Worm (Caenorhabditis elegans) whole organism, L1 larva: ENCODE data around the gene nid-1.
A peak's percentile ranks its signal among the peaks of the same experiment; 100 is the strongest.

Experiments
- Y116A8C.19 ChIP-seq: sonication (generic microtip); optimal IDR thresholded peaks from 2 replicates; lab custom pipeline; 2016; ENCODE audit warnings: missing compliant biosample characterization, missing genetic modification characterization, borderline replicate concordance
- alr-1 ChIP-seq: fragments of 200-800 bp; sonication (Bioruptor generic); optimal IDR thresholded peaks from 2 replicates; lab custom pipeline; 2018; ENCODE audit warnings: borderline replicate concordance, mild to moderate bottlenecking, missing genetic modification characterization, missing compliant biosample characterization
- blmp-1 ChIP-seq: fragments of 150-350 bp; optimal IDR thresholded peaks from 2 replicates; lab custom pipeline; 2014; ENCODE audit warnings: missing biosample characterization, missing genetic modification characterization
- ceh-63 ChIP-seq: fragments of 200-800 bp; sonication (Bioruptor generic); optimal IDR thresholded peaks from 2 replicates; lab custom pipeline; 2018; ENCODE audit warnings: mild to moderate bottlenecking, missing genetic modification characterization, missing compliant biosample characterization
- ceh-8 ChIP-seq: fragments of 200-800 bp; sonication (Bioruptor generic); optimal IDR thresholded peaks from 2 replicates; lab custom pipeline; 2018; ENCODE audit warnings: mild to moderate bottlenecking, missing genetic modification characterization, moderate library complexity, missing compliant biosample characterization
- ceh-88 ChIP-seq: fragments of 200-800 bp; sonication (Bioruptor generic); IDR thresholded peaks from 2 replicates; pipeline ENCODE4 v1.3.6; 2022; ENCODE audit warnings: missing genetic modification characterization, missing compliant biosample characterization
- ces-1 ChIP-seq: fragments of 150-350 bp; optimal IDR thresholded peaks from 2 replicates; lab custom pipeline; 2014; ENCODE audit warnings: missing biosample characterization, missing genetic modification reagents, missing genetic modification characterization
- dsc-1 ChIP-seq: sonication (generic microtip); optimal IDR thresholded peaks from 2 replicates; lab custom pipeline; 2016; ENCODE audit warnings: mild to moderate bottlenecking, missing genetic modification characterization, missing compliant biosample characterization
- efl-1 ChIP-seq, 4 experiments: fragments of 150-350 bp; optimal IDR thresholded peaks in 3 of 4; peaks in 1 of 4; 1 replicate in 1 of 4; 2 replicates in 3 of 4; lab custom pipeline; 2014; ENCODE audit warnings: missing biosample characterization in 2 of 4, missing genetic modification characterization in 2 of 4, missing genetic modification reagents in 2 of 4
- elt-2 ChIP-seq: sonication (generic microtip); optimal IDR thresholded peaks from 2 replicates; lab custom pipeline; 2016; ENCODE audit warnings: missing genetic modification characterization, mild to moderate bottlenecking, inconsistent platforms, missing compliant biosample characterization, missing genetic modification reagents
- fkh-10 ChIP-seq: sonication (generic microtip); optimal IDR thresholded peaks from 2 replicates; lab custom pipeline; 2017; ENCODE audit warnings: missing biosample characterization, missing genetic modification reagents, missing genetic modification characterization
- hlh-17 ChIP-seq: fragments of 200-800 bp; sonication (Bioruptor generic); optimal IDR thresholded peaks from 2 replicates; lab custom pipeline; 2018; ENCODE audit warnings: missing genetic modification characterization, mild to moderate bottlenecking, missing compliant biosample characterization, moderate library complexity, borderline replicate concordance
- hlh-4 ChIP-seq: sonication (generic microtip); optimal IDR thresholded peaks from 2 replicates; lab custom pipeline; 2016; ENCODE audit warnings: mild to moderate bottlenecking, missing genetic modification characterization, missing compliant biosample characterization
- isw-1 ChIP-seq: fragments of 200-800 bp; sonication (Bioruptor generic); IDR thresholded peaks from 2 replicates; pipeline ENCODE4 v1.3.6; 2022; ENCODE audit warnings: missing genetic modification characterization, missing compliant biosample characterization
- lin-13 ChIP-seq: fragments of 150-350 bp; optimal IDR thresholded peaks from 2 replicates; lab custom pipeline; 2014; ENCODE audit warnings: missing biosample characterization, missing genetic modification reagents, missing genetic modification characterization
- lin-14 ChIP-seq: fragments of 200-800 bp; sonication (Bioruptor generic); optimal IDR thresholded peaks from 2 replicates; lab custom pipeline; 2018; ENCODE audit warnings: mild to moderate bottlenecking, missing genetic modification characterization, moderate library complexity, missing compliant biosample characterization
- lin-35 ChIP-seq, 2 experiments: fragments of 150-350 bp; optimal IDR thresholded peaks; 2 replicates each; lab custom pipeline; 2014; ENCODE audit warnings: missing biosample characterization in 2 of 2, missing genetic modification characterization in 2 of 2, missing genetic modification reagents in 2 of 2
- lin-39 ChIP-seq: fragments of 150-350 bp; optimal IDR thresholded peaks from 2 replicates; lab custom pipeline; 2014; ENCODE audit warnings: missing biosample characterization, missing genetic modification reagents, missing genetic modification characterization
- lir-3 ChIP-seq: sonication (generic microtip); optimal IDR thresholded peaks from 2 replicates; lab custom pipeline; 2016; ENCODE audit warnings: mild to moderate bottlenecking, missing genetic modification characterization, moderate library complexity, missing compliant biosample characterization; ENCODE audit not compliant: poor library complexity
- mep-1 ChIP-seq: fragments of 150-350 bp; optimal IDR thresholded peaks from 2 replicates; lab custom pipeline; 2014; ENCODE audit warnings: missing biosample characterization, missing genetic modification characterization
- nhr-12 ChIP-seq: sonication (generic microtip); optimal IDR thresholded peaks from 2 replicates; lab custom pipeline; 2017; ENCODE audit warnings: missing biosample characterization, missing genetic modification characterization
- nhr-20 ChIP-seq: sonication (generic microtip); optimal IDR thresholded peaks from 2 replicates; lab custom pipeline; 2016; ENCODE audit warnings: mild to moderate bottlenecking, missing genetic modification characterization, missing compliant biosample characterization
- nhr-84 ChIP-seq: sonication (generic microtip); optimal IDR thresholded peaks from 2 replicates; lab custom pipeline; 2017; ENCODE audit warnings: missing biosample characterization, missing genetic modification characterization
- nhr-85 ChIP-seq: sonication (generic microtip); peaks from one replicate; lab custom pipeline; 2016; ENCODE audit warnings: missing genetic modification characterization, inconsistent platforms, missing compliant biosample characterization
- pag-3 ChIP-seq: sonication (generic microtip); optimal IDR thresholded peaks from 2 replicates; lab custom pipeline; 2017; ENCODE audit warnings: missing genetic modification characterization, mild to moderate bottlenecking, missing compliant biosample characterization, antibody characterized with exemption, borderline replicate concordance; ENCODE audit not compliant: insufficient read depth
- rnt-1 ChIP-seq: sonication (generic microtip); optimal IDR thresholded peaks from 2 replicates; lab custom pipeline; 2016; ENCODE audit warnings: mild to moderate bottlenecking, missing genetic modification characterization, moderate library complexity, missing compliant biosample characterization
- sox-4 ChIP-seq: sonication (generic microtip); optimal IDR thresholded peaks from 2 replicates; lab custom pipeline; 2016; ENCODE audit warnings: missing genetic modification characterization, missing compliant biosample characterization
- swsn-7 ChIP-seq: sonication (generic microtip); optimal IDR thresholded peaks from 2 replicates; lab custom pipeline; 2016; ENCODE audit warnings: missing genetic modification characterization, missing compliant biosample characterization
- tbx-2 ChIP-seq: sonication (generic microtip); optimal IDR thresholded peaks from 2 replicates; lab custom pipeline; 2016; ENCODE audit warnings: missing genetic modification characterization, missing compliant biosample characterization
- unc-130 ChIP-seq: fragments of 150-350 bp; optimal IDR thresholded peaks from 2 replicates; lab custom pipeline; 2017; ENCODE audit warnings: missing biosample characterization, missing genetic modification characterization, inconsistent platforms
- unc-30 ChIP-seq: sonication (generic microtip); optimal IDR thresholded peaks from 2 replicates; lab custom pipeline; 2017; ENCODE audit warnings: missing biosample characterization, missing genetic modification characterization
- zag-1 ChIP-seq: fragments of 150-350 bp; optimal IDR thresholded peaks from 2 replicates; lab custom pipeline; 2014; ENCODE audit warnings: missing biosample characterization, missing genetic modification characterization
- ztf-11 ChIP-seq, 2 experiments: sonication (generic microtip); optimal IDR thresholded peaks; 2 replicates each; lab custom pipeline; 2016 to 2017; ENCODE audit warnings: missing genetic modification characterization in 2 of 2, missing biosample characterization in 1 of 2, missing compliant biosample characterization in 1 of 2

nid-1 gene

DNA sequence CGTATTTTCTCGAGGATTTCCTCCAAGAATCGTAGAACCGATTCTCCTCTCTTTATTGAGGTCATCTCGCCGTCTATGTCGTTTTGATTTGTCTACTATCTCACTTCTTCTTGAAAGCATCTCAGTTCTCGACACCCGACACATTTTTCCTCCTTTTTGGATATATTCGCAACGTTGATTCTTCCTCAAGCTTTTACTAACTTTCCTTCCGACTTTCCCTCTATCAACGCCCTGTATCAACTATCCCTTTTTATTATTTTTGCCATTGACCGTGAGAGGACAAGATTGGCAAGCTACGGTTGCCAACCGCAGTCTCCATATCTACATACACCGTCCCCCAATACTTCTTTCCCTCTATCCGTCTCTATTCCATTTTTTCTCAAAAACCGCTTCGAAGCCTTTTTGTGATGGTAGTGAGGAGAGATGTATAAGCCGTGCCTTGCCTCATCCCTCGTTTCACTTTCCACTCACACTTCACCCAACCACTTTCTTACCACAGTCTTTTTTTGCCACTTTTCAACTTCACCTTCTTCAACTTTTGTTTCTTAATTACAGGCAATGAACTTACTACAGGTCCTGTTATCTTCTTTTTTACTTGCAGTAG, 19.1 kb downstream of the nid-1 start, which contains the start of gene T16G1.2:
T16G1.2 (plus strand) TSS at position 554 of the 604 bp plus-strand sequence.
- TF ChIP-seq zag-1 (tag; lab: Kevin White, UChicago), result no peak
- TF ChIP-seq blmp-1 (tag; lab: Kevin White, UChicago), result peak; percentile 97

DNA sequence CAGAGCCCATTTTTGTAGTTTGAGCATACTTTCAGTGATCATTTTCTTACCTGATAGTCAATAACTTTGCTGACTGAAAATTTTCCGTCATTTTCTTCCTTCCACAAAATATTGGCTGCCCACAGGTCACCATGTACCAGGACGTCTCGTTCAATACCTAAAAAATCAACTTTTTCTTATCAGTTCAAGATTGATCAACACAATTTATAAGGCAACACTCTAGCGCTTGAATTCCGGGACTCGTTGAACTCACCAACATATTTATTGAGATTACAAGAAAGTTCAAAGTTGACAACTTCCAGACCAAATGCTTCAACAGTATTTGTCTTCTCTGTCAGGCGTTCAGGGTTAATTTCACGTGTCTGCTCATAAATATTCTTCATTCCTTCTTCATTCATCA, 23.7 kb downstream of the nid-1 start:
- TF ChIP-seq elt-2 (tag; lab: Kevin White, UChicago) (peak; percentile 37), isw-1 (GFP tag; lab: Robert Waterston, UW) (no peak), efl-1 (optimal IDR thresholded peaks at IDR 0.05; lab: Kevin White, UChicago) (no peak), efl-1 (GFP tag; optimal IDR thresholded peaks at IDR 0.05 in 1 of 2; lab: Kevin White, UChicago) (peak in 1 of 2 experiments; percentile 2), nhr-85 (tag; lab: Kevin White, UChicago) (peak; percentile 28), nhr-84 (tag; lab: Kevin White, UChicago) (no peak), hlh-4 (tag; lab: Kevin White, UChicago) (no peak), ceh-8 (no peak), fkh-10 (no peak), sox-4 (tag; lab: Kevin White, UChicago) (no peak)

DNA sequence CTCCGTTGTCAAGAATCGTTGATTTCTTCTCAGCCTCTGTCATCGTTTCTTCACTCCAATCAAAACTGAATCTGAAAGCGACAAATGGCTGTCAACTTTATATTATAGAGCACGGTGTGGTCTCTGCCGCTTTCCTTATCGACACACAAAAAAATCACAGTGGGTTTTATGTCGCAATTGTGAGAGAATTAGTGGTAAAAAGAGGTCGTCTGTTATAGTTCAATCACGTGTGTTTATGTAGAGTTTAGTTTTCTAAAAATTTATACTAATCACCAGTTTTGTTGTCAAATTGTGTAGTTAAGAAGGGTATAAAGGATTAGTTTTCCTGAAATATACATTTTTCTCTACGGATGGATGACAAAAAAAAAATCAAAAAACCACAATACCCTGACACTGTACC, 25.1 kb downstream of the nid-1 start, which contains the start of gene T16G1.7:
T16G1.7 (minus strand) TSS at position 137 of the 400 bp plus-strand sequence.
- TF ChIP-seq lin-14 (GFP tag; lab: Kevin White, UChicago) (peak; percentile 30), nhr-12 (tag; lab: Kevin White, UChicago) (no peak), elt-2 (tag; lab: Kevin White, UChicago) (peak; percentile 87), ceh-63 (GFP tag; lab: Kevin White, UChicago) (no peak), nhr-20 (tag; lab: Kevin White, UChicago) (peak; percentile 85), efl-1 (optimal IDR thresholded peaks at IDR 0.05; lab: Kevin White, UChicago) (no peak), efl-1 (GFP tag; optimal IDR thresholded peaks at IDR 0.05 in 1 of 2; lab: Kevin White, UChicago) (peak in 1 of 2 experiments; percentile 59), mep-1 (tag; lab: Kevin White, UChicago) (no peak), rnt-1 (no peak), lin-39 (tag; lab: Kevin White, UChicago) (no peak), lin-35 (GFP tag; optimal IDR thresholded peaks at IDR 0.05; lab: Kevin White, UChicago) (peak in 1 of 2 experiments; percentile 42)
- TF ChIP-seq, all 84 proteins: peak for 5

ce11 chrV:12937098-12937497, 27.2 kb downstream of the nid-1 start, which contains the start of gene T16G1.6:
Gene T16G1.6 (minus strand): TSS chrV:12937174.
- TF ChIP-seq unc-30 (tag; lab: Kevin White, UChicago), result no peak
- no peak for TF ChIP-seq Y116A8C.19 (tag; lab: Kevin White, UChicago)
- TF ChIP-seq lin-13 (GFP tag; lab: Kevin White, UChicago), result no peak
- TF ChIP-seq elt-2 (tag; lab: Kevin White, UChicago), result peak; percentile 82
- TF ChIP-seq lin-35 (GFP tag; optimal IDR thresholded peaks at IDR 0.05; lab: Kevin White, UChicago), result peak in 1 of 2 experiments; percentile 17
- TF ChIP-seq dsc-1 (tag; lab: Kevin White, UChicago), result no peak
- no peak for TF ChIP-seq ceh-88
- TF ChIP-seq hlh-17, result no peak
- TF ChIP-seq ztf-11 (tag; optimal IDR thresholded peaks at IDR 0.05; lab: Kevin White, UChicago), result no peak
- no peak for TF ChIP-seq tbx-2 (tag; lab: Kevin White, UChicago)
- no peak for TF ChIP-seq lin-39 (tag; lab: Kevin White, UChicago)
- TF ChIP-seq nhr-84 (tag; lab: Kevin White, UChicago), result no peak
- TF ChIP-seq alr-1, result no peak
- no peak for TF ChIP-seq swsn-7 (tag; lab: Kevin White, UChicago)
- TF ChIP-seq ces-1 (GFP tag; lab: Kevin White, UChicago), result no peak
- peak; percentile 56 for TF ChIP-seq nhr-20 (tag; lab: Kevin White, UChicago)
- peak; percentile 4 for TF ChIP-seq lin-14 (GFP tag; lab: Kevin White, UChicago)
- TF ChIP-seq pag-3 (tag; lab: Kevin White, UChicago), result no peak
- TF ChIP-seq unc-130, result no peak
- TF ChIP-seq lir-3 (tag; lab: Kevin White, UChicago), result no peak
